Worm (Caenorhabditis elegans) whole organism, mixed stage, embryonic: Measurements from ENCODE around the gene C42D8.1.

Experiments used
- M03D4.4 ChIP-seq: sonication (generic microtip); optimal IDR thresholded peaks from 2 replicates; lab custom pipeline; 2017; ENCODE audit warnings: mild to moderate bottlenecking, missing genetic modification characterization, missing compliant biosample characterization
- bed-3 ChIP-seq: fragments of 200-800 bp; sonication (Bioruptor generic); optimal IDR thresholded peaks from 3 replicates; lab custom pipeline; 2018; ENCODE audit warnings: mild to moderate bottlenecking, missing genetic modification characterization, moderate library complexity, missing compliant biosample characterization
- blmp-1 ChIP-seq: fragments of 150-350 bp; optimal IDR thresholded peaks from 2 replicates; lab custom pipeline; 2014; ENCODE audit warnings: missing biosample characterization, missing genetic modification characterization
- ceh-39 ChIP-seq: fragments of 150-350 bp; optimal IDR thresholded peaks from 2 replicates; lab custom pipeline; 2014; ENCODE audit warnings: missing biosample characterization, missing genetic modification characterization
- ces-1 ChIP-seq: fragments of 150-350 bp; optimal IDR thresholded peaks from 2 replicates; lab custom pipeline; 2014; ENCODE audit warnings: missing biosample characterization, missing genetic modification reagents, missing genetic modification characterization
- cnd-1 ChIP-seq: fragments of 200-800 bp; sonication (Bioruptor generic); optimal IDR thresholded peaks from 2 replicates; lab custom pipeline; 2018; ENCODE audit warnings: mild to moderate bottlenecking, missing genetic modification characterization, missing compliant biosample characterization
- drap-1 ChIP-seq: fragments of 200-800 bp; sonication (Bioruptor generic); optimal IDR thresholded peaks from 3 replicates; lab custom pipeline; 2018; ENCODE audit warnings: mild to moderate bottlenecking, missing genetic modification characterization, missing compliant biosample characterization
- elt-3 ChIP-seq: fragments of 150-350 bp; optimal IDR thresholded peaks from 2 replicates; lab custom pipeline; 2014; ENCODE audit warnings: missing biosample characterization, missing genetic modification characterization
- flh-1 ChIP-seq: fragments of 200-800 bp; sonication (Bioruptor generic); optimal IDR thresholded peaks from 2 replicates; lab custom pipeline; 2018; ENCODE audit warnings: mild to moderate bottlenecking, missing genetic modification characterization, moderate library complexity, missing compliant biosample characterization
- ham-2 ChIP-seq: fragments of 200-800 bp; sonication (Bioruptor generic); optimal IDR thresholded peaks from 2 replicates; lab custom pipeline; 2018; ENCODE audit warnings: mild to moderate bottlenecking, missing genetic modification characterization, missing compliant biosample characterization
- hlh-1 ChIP-seq: fragments of 150-350 bp; optimal IDR thresholded peaks from 2 replicates; lab custom pipeline; 2014; ENCODE audit warnings: missing biosample characterization, missing genetic modification reagents, missing genetic modification characterization
- lin-13 ChIP-seq: fragments of 150-350 bp; optimal IDR thresholded peaks from 2 replicates; lab custom pipeline; 2014; ENCODE audit warnings: missing biosample characterization, missing genetic modification characterization
- lin-32 ChIP-seq: fragments of 200-800 bp; sonication (Bioruptor generic); optimal IDR thresholded peaks from 2 replicates; lab custom pipeline; 2018; ENCODE audit warnings: mild to moderate bottlenecking, missing genetic modification characterization, missing compliant biosample characterization
- lsy-2 ChIP-seq: fragments of 150-350 bp; optimal IDR thresholded peaks from 2 replicates; lab custom pipeline; 2014; ENCODE audit warnings: missing biosample characterization, missing genetic modification characterization
- mab-5 ChIP-seq: fragments of 150-350 bp; optimal IDR thresholded peaks from 2 replicates; lab custom pipeline; 2014; ENCODE audit warnings: missing biosample characterization, missing genetic modification characterization
- mep-1 ChIP-seq: fragments of 150-350 bp; optimal IDR thresholded peaks from 2 replicates; lab custom pipeline; 2017; ENCODE audit warnings: missing biosample characterization, missing genetic modification reagents, missing genetic modification characterization, inconsistent platforms
- mls-2 ChIP-seq: sonication (generic microtip); optimal IDR thresholded peaks from 2 replicates; lab custom pipeline; 2016; ENCODE audit warnings: mild to moderate bottlenecking, missing genetic modification characterization, moderate library complexity, missing compliant biosample characterization
- nhr-12 ChIP-seq: fragments of 150-350 bp; optimal IDR thresholded peaks from 2 replicates; lab custom pipeline; 2014; ENCODE audit warnings: missing biosample characterization, missing genetic modification characterization
- nhr-2 ChIP-seq: fragments of 150-350 bp; optimal IDR thresholded peaks from 2 replicates; lab custom pipeline; 2014; ENCODE audit warnings: missing biosample characterization, missing genetic modification characterization
- nhr-237 ChIP-seq: fragments of 150-350 bp; optimal IDR thresholded peaks from 2 replicates; lab custom pipeline; 2014; ENCODE audit warnings: missing biosample characterization, missing genetic modification characterization
- nhr-28 ChIP-seq: fragments of 150-350 bp; optimal IDR thresholded peaks from 2 replicates; lab custom pipeline; 2014; ENCODE audit warnings: missing biosample characterization, missing genetic modification characterization
- nhr-76 ChIP-seq: sonication (generic microtip); optimal IDR thresholded peaks from 2 replicates; lab custom pipeline; 2017; ENCODE audit warnings: missing biosample characterization, missing genetic modification characterization
- pha-4 ChIP-seq: fragments of 150-350 bp; optimal IDR thresholded peaks from 2 replicates; lab custom pipeline; 2018; ENCODE audit warnings: missing biosample characterization, missing genetic modification reagents, missing genetic modification characterization
- sem-2 ChIP-seq: fragments of 200-800 bp; sonication (Bioruptor generic); optimal IDR thresholded peaks from 2 replicates; lab custom pipeline; 2018; ENCODE audit warnings: mild to moderate bottlenecking, missing genetic modification characterization, missing compliant biosample characterization
- snpc-4 ChIP-seq: fragments of 150-350 bp; optimal IDR thresholded peaks from 2 replicates; lab custom pipeline; 2014; ENCODE audit warnings: missing biosample characterization, missing genetic modification characterization
- tbx-8 ChIP-seq: fragments of 200-800 bp; sonication (Bioruptor generic); optimal IDR thresholded peaks from 2 replicates; lab custom pipeline; 2018; ENCODE audit warnings: mild to moderate bottlenecking, missing genetic modification characterization, moderate library complexity, missing compliant biosample characterization
- unc-39 ChIP-seq: fragments of 150-350 bp; optimal IDR thresholded peaks from 2 replicates; lab custom pipeline; 2014; ENCODE audit warnings: missing biosample characterization, missing genetic modification characterization
- zip-8 ChIP-seq: fragments of 150-350 bp; optimal IDR thresholded peaks from 2 replicates; lab custom pipeline; 2014; ENCODE audit warnings: missing biosample characterization, missing genetic modification characterization
- ztf-11 ChIP-seq: fragments of 150-350 bp; optimal IDR thresholded peaks from 2 replicates; lab custom pipeline; 2014; ENCODE audit warnings: missing biosample characterization, missing genetic modification characterization

The C42D8.1 gene

ce11 chrX:5119246-5119645 lies 9.9 kb downstream of the C42D8.1 start:
- TF ChIP-seq mep-1 (no peak), pha-4 (tag; lab: Kevin White, UChicago) (peak; percentile 24), nhr-237 (tag; lab: Kevin White, UChicago) (peak; percentile 24), lsy-2 (tag; lab: Kevin White, UChicago) (peak; percentile 17), tbx-8 (no peak), nhr-2 (tag; lab: Kevin White, UChicago) (no peak)

ce11 chrX:5119686-5120085 lies 10.4 kb downstream of the C42D8.1 start:
- TF ChIP-seq blmp-1: no peak
- TF ChIP-seq snpc-4 (tag; lab: Kevin White, UChicago): no peak
- no peak for TF ChIP-seq lsy-2 (tag; lab: Kevin White, UChicago)
- TF ChIP-seq M03D4.4 (tag; lab: Kevin White, UChicago): no peak
- TF ChIP-seq, all 35 proteins: peak for 0

ce11 chrX:5120196-5120595 lies 10.9 kb downstream of the C42D8.1 start:
- TF ChIP-seq ces-1 (peak; percentile 43), snpc-4 (tag; lab: Kevin White, UChicago) (no peak), nhr-28 (tag; lab: Kevin White, UChicago) (no peak), nhr-2 (tag; lab: Kevin White, UChicago) (no peak), ceh-39 (tag; lab: Kevin White, UChicago) (no peak)
- TF ChIP-seq, all 35 proteins: peak for 1

- TF ChIP-seq nhr-237 (tag; lab: Kevin White, UChicago) (no peak), cnd-1 (tag; lab: Kevin White, UChicago) (no peak), hlh-1 (tag; lab: Kevin White, UChicago) (no peak), bed-3 (GFP tag; lab: Kevin White, UChicago) (no peak), mep-1 (no peak), nhr-2 (tag; lab: Kevin White, UChicago) (no peak), ces-1 (no peak), tbx-8 (no peak)
Observed at ce11 chrX:5120807-5121206, 11.5 kb downstream of the C42D8.1 start.

ce11 chrX:5121789-5122188 lies 12.5 kb downstream of the C42D8.1 start:
- TF ChIP-seq mab-5 (no peak), pha-4 (tag; lab: Kevin White, UChicago) (peak; percentile 10), ceh-39 (tag; lab: Kevin White, UChicago) (no peak), unc-39 (tag; lab: Kevin White, UChicago) (no peak), mls-2 (peak; percentile 50), lin-32 (GFP tag; lab: Kevin White, UChicago) (peak; percentile 25), ztf-11 (tag; lab: Kevin White, UChicago) (no peak), zip-8 (tag; lab: Kevin White, UChicago) (no peak), blmp-1 (no peak), sem-2 (GFP tag; lab: Kevin White, UChicago) (no peak), M03D4.4 (tag; lab: Kevin White, UChicago) (no peak), nhr-2 (tag; lab: Kevin White, UChicago) (no peak), mep-1 (no peak), nhr-28 (tag; lab: Kevin White, UChicago) (no peak), nhr-76 (no peak), lsy-2 (tag; lab: Kevin White, UChicago) (no peak), bed-3 (GFP tag; lab: Kevin White, UChicago) (no peak), cnd-1 (tag; lab: Kevin White, UChicago) (peak; percentile 32), flh-1 (GFP tag; lab: Kevin White, UChicago) (no peak), ces-1 (peak; percentile 32), tbx-8 (no peak), lin-13 (tag; lab: Kevin White, UChicago) (no peak)
- TF ChIP-seq, all 35 proteins: peak for 5

ce11 chrX:5122369-5122768 lies 13.1 kb downstream of the C42D8.1 start:
- no peak for TF ChIP-seq ham-2 (GFP tag; lab: Kevin White, UChicago)
- no peak for TF ChIP-seq nhr-12 (tag; lab: Kevin White, UChicago)

DNA sequence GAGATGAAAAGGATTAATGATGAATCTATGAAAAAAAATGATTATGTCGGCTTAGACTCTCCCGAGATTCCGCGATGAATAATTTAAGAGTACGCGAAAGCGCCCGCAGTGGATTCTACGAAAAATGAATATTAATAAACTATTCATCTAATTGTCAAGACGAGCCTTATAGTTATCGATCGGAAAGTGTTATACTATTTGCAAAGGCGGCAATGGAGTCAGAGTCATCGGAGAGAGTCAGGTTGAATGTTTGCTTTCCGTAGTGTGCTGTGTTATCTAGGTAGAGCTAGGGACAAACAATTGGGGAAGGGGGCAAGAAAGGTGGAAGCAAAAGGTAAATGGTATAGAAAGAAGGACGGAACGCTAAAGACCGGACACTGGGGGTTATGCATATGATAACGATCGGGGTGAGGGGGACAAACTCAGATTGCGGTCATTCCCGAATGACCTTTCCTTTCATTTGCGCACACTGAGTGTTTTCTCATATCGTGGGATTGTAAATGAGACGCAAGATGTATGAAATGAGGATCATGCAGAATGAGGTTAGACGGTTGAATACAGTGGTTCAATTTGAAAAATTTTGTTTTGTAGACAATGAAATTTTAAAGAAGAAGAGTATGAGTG lies 13.6 kb downstream of the C42D8.1 start:
- peak; percentile 1 for TF ChIP-seq ham-2 (GFP tag; lab: Kevin White, UChicago)
- peak; percentile 80 for TF ChIP-seq nhr-2 (tag; lab: Kevin White, UChicago)
- peak; percentile 54 for TF ChIP-seq pha-4 (tag; lab: Kevin White, UChicago)
- no peak for TF ChIP-seq lsy-2 (tag; lab: Kevin White, UChicago)
- TF ChIP-seq lin-13 (tag; lab: Kevin White, UChicago): no peak
- peak; percentile 32 for TF ChIP-seq M03D4.4 (tag; lab: Kevin White, UChicago)
- TF ChIP-seq drap-1 (GFP tag; lab: Kevin White, UChicago): peak; percentile 5
- no peak for TF ChIP-seq snpc-4 (tag; lab: Kevin White, UChicago)
- no peak for TF ChIP-seq elt-3 (tag; lab: Kevin White, UChicago)
- TF ChIP-seq unc-39 (tag; lab: Kevin White, UChicago): no peak
